Worm (Caenorhabditis elegans) whole organism, L4 larva: Measurements from ENCODE around the gene bus-1.
A peak's percentile ranks its signal among the peaks of the same experiment; 100 is the strongest.

Experiments used
- R02D3.7 ChIP-seq: fragments of 150-350 bp; sonication (generic microtip); optimal IDR thresholded peaks from 3 replicates; lab custom pipeline; 2014; ENCODE audit warnings: missing biosample characterization, missing genetic modification characterization
- T20F7.1 ChIP-seq: fragments of 200-800 bp; sonication (Bioruptor generic); optimal IDR thresholded peaks from 2 replicates; lab custom pipeline; 2018; ENCODE audit warnings: mild to moderate bottlenecking, missing genetic modification characterization, missing compliant biosample characterization
- Y48G9A.11 ChIP-seq: fragments of 200-800 bp; sonication (Bioruptor generic); IDR thresholded peaks from 2 replicates; pipeline ENCODE4 v1.3.6; 2022; ENCODE audit warnings: missing genetic modification reagents, missing genetic modification characterization, missing compliant biosample characterization
- Y5F2A.4 ChIP-seq: fragments of 200-800 bp; sonication (Bioruptor generic); optimal IDR thresholded peaks from 2 replicates; lab custom pipeline; 2018; ENCODE audit warnings: mild to moderate bottlenecking, missing genetic modification characterization, missing compliant biosample characterization
- ZK546.5 ChIP-seq, 2 experiments: sonication (generic microtip); optimal IDR thresholded peaks; 2 replicates each; lab custom pipeline; 2017; ENCODE audit warnings: missing biosample characterization in 2 of 2, missing genetic modification characterization in 2 of 2
- aha-1 ChIP-seq: fragments of 150-350 bp; peaks from one replicate; lab custom pipeline; 2014; ENCODE audit warnings: missing biosample characterization, missing genetic modification characterization
- aly-2 ChIP-seq: sonication (generic microtip); optimal IDR thresholded peaks from 2 replicates; lab custom pipeline; 2018; ENCODE audit warnings: missing biosample characterization, missing genetic modification characterization
- ama-1 ChIP-seq: fragments of 150-350 bp; optimal IDR thresholded peaks from 2 replicates; lab custom pipeline; 2014; ENCODE audit warnings: inconsistent platforms, mixed read lengths
- ceh-28 ChIP-seq: fragments of 150-350 bp; optimal IDR thresholded peaks from 2 replicates; lab custom pipeline; 2014; ENCODE audit warnings: missing biosample characterization, missing genetic modification reagents, missing genetic modification characterization
- daf-16 ChIP-seq, 3 experiments: sonication (generic microtip); optimal IDR thresholded peaks; 2 replicates each; lab custom pipeline; 2016 to 2017; ENCODE audit warnings: missing genetic modification characterization in 3 of 3, missing genetic modification reagents in 3 of 3, mild to moderate bottlenecking in 2 of 3, missing compliant biosample characterization in 2 of 3, missing biosample characterization in 1 of 3, moderate library complexity in 1 of 3
- daf-19 ChIP-seq: fragments of 200-800 bp; sonication (Bioruptor generic); conservative IDR thresholded peaks from 2 replicates; pipeline ENCODE4 v1.3.6; 2022; ENCODE audit warnings: missing genetic modification characterization, missing compliant biosample characterization
- dmd-6 ChIP-seq: fragments of 200-800 bp; sonication (Bioruptor generic); IDR thresholded peaks from 2 replicates; pipeline ENCODE4 v1.3.6; 2022; ENCODE audit warnings: missing genetic modification reagents, missing genetic modification characterization, missing compliant biosample characterization
- dmd-9 ChIP-seq: fragments of 200-800 bp; sonication (Bioruptor generic); IDR thresholded peaks from 2 replicates; pipeline ENCODE4 v1.3.6; 2022; ENCODE audit warnings: missing genetic modification reagents, missing genetic modification characterization, missing compliant biosample characterization
- dve-1 ChIP-seq: sonication (generic microtip); optimal IDR thresholded peaks from 2 replicates; lab custom pipeline; 2017; ENCODE audit warnings: antibody characterized with exemption, mild to moderate bottlenecking, missing genetic modification characterization, missing compliant biosample characterization; ENCODE audit not compliant: insufficient read depth
- hlh-11 ChIP-seq: fragments of 200-800 bp; sonication (Bioruptor generic); optimal IDR thresholded peaks from 2 replicates; lab custom pipeline; 2018; ENCODE audit warnings: mild to moderate bottlenecking, missing genetic modification characterization, missing compliant biosample characterization
- lin-29 ChIP-seq: fragments of 200-800 bp; sonication (Bioruptor generic); IDR thresholded peaks from 2 replicates; pipeline ENCODE4 v1.3.6; 2022; ENCODE audit warnings: missing genetic modification reagents, missing genetic modification characterization, missing compliant biosample characterization
- lsy-2 ChIP-seq, 2 experiments: fragments of 150-350 bp in 1 of 2; sonication (generic microtip) in 1 of 2; optimal IDR thresholded peaks; 2 replicates each; lab custom pipeline; 2014 to 2017; ENCODE audit warnings: missing biosample characterization in 2 of 2, missing genetic modification characterization in 2 of 2
- madf-9 ChIP-seq: fragments of 200-800 bp; sonication (Bioruptor generic); conservative IDR thresholded peaks from 2 replicates; pipeline ENCODE4 v1.3.6; 2022; ENCODE audit warnings: missing genetic modification reagents, missing genetic modification characterization, missing compliant biosample characterization
- mep-1 ChIP-seq: fragments of 150-350 bp; sonication (generic microtip); optimal IDR thresholded peaks from 3 replicates; lab custom pipeline; 2014; ENCODE audit warnings: missing biosample characterization, missing genetic modification characterization
- mxl-2 ChIP-seq: fragments of 200-800 bp; sonication (Bioruptor generic); conservative IDR thresholded peaks from 2 replicates; pipeline ENCODE4 v1.3.6; 2022; ENCODE audit warnings: missing genetic modification reagents, missing genetic modification characterization, missing compliant biosample characterization
- nhr-28 ChIP-seq: fragments of 150-350 bp; optimal IDR thresholded peaks from 2 replicates; lab custom pipeline; 2014; ENCODE audit warnings: missing biosample characterization, missing genetic modification characterization
- nhr-48 ChIP-seq: sonication (generic microtip); optimal IDR thresholded peaks from 2 replicates; lab custom pipeline; 2016; ENCODE audit warnings: mild to moderate bottlenecking, missing genetic modification characterization, missing compliant biosample characterization
- nhr-6 ChIP-seq: fragments of 150-350 bp; optimal IDR thresholded peaks from 2 replicates; lab custom pipeline; 2014; ENCODE audit warnings: missing biosample characterization, missing genetic modification characterization
- nhr-77 ChIP-seq: fragments of 150-350 bp; optimal IDR thresholded peaks from 2 replicates; lab custom pipeline; 2014; ENCODE audit warnings: missing biosample characterization, missing genetic modification characterization
- pqm-1 ChIP-seq: sonication (generic microtip); optimal IDR thresholded peaks from 2 replicates; lab custom pipeline; 2017; ENCODE audit warnings: missing biosample characterization, missing genetic modification characterization
- saeg-2 ChIP-seq: fragments of 200-800 bp; sonication (Bioruptor generic); IDR thresholded peaks from 2 replicates; pipeline ENCODE4 v1.3.6; 2022; ENCODE audit warnings: missing genetic modification reagents, missing genetic modification characterization, missing compliant biosample characterization
- skn-1 ChIP-seq: fragments of 150-350 bp; optimal IDR thresholded peaks from 2 replicates; lab custom pipeline; 2014; ENCODE audit warnings: missing biosample characterization, missing genetic modification characterization
- tag-97 ChIP-seq: fragments of 200-800 bp; sonication (Bioruptor generic); IDR thresholded peaks from 2 replicates; pipeline ENCODE4 v1.3.6; 2022; ENCODE audit warnings: missing genetic modification characterization, missing compliant biosample characterization
- tra-1 ChIP-seq: fragments of 200-800 bp; sonication (Bioruptor generic); IDR thresholded peaks from 2 replicates; pipeline ENCODE4 v1.3.6; 2022; ENCODE audit warnings: missing genetic modification reagents, missing genetic modification characterization, missing compliant biosample characterization
- unc-39 ChIP-seq: sonication (generic microtip); optimal IDR thresholded peaks from 2 replicates; lab custom pipeline; 2017; ENCODE audit warnings: missing biosample characterization, missing genetic modification characterization
- unc-62 ChIP-seq, 3 experiments: fragments of 150-350 bp in 1 of 3; sonication (generic microtip); optimal IDR thresholded peaks in 2 of 3; peaks in 1 of 3; 1 replicate in 1 of 3; 2 replicates in 2 of 3; lab custom pipeline; 2014 to 2017; ENCODE audit warnings: missing biosample characterization in 3 of 3, missing genetic modification characterization in 3 of 3, missing genetic modification reagents in 3 of 3, missing genotype in 1 of 3
- zag-1 ChIP-seq: fragments of 150-350 bp; optimal IDR thresholded peaks from 2 replicates; lab custom pipeline; 2014; ENCODE audit warnings: missing biosample characterization, missing genetic modification characterization
- ztf-7 ChIP-seq: fragments of 150-350 bp; optimal IDR thresholded peaks from 2 replicates; lab custom pipeline; 2014; ENCODE audit warnings: missing biosample characterization, missing genetic modification characterization

The bus-1 gene

DNA sequence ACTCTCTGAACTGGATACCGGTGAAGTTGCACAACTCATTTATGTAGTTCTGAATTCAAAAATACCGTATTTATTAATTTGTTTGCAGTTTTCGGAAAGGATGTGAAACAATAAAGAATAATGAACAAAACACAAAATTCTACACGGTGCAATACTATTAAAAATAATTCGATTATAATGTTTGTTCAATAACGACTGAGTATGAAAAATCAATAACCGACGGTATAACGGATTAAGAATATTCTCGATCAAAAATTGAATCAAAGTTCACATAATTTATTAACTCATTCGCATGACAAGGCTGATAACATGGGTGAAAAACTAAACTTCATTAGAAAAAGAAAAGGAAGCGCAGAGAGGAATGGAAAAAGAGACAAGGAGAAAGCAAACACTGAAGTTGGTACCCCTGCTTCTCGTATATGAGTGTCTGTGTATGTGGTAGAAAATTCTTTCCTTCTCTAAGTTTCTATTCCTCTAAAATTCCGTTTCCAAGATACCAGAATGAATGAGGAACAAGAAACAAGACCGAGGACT lies 49.7 kb downstream of the bus-1 start, which contains the start of gene nhr-143:
Gene nhr-143, minus strand, starts transcription at position 51 of the 534 bp plus-strand sequence.
- TF ChIP-seq hlh-11 (tag; lab: Kevin White, UChicago) = peak; percentile 47
- no peak for TF ChIP-seq ZK546.5 (tag; optimal IDR thresholded peaks at IDR 0.05; lab: Kevin White, UChicago)
- TF ChIP-seq dve-1 = peak; percentile 61
- TF ChIP-seq dmd-6 = peak; percentile 50
- no peak for TF ChIP-seq R02D3.7 (tag; lab: Kevin White, UChicago)
- TF ChIP-seq nhr-48 (tag; lab: Kevin White, UChicago) = no peak
- TF ChIP-seq nhr-77 (tag; lab: Kevin White, UChicago) = peak; percentile 31
- TF ChIP-seq unc-62 (GFP tag; optimal IDR thresholded peaks at IDR 0.05 in 1 of 2; lab: Kevin White, UChicago) = peak in 1 of 2 experiments; percentile 10
- TF ChIP-seq unc-62 (tag; optimal IDR thresholded peaks at IDR 0.05; lab: Kevin White, UChicago) = no peak
- no peak for TF ChIP-seq zag-1 (tag; lab: Kevin White, UChicago)
- no peak for TF ChIP-seq tra-1 (GFP tag; lab: Robert Waterston, UW)
- TF ChIP-seq dmd-9 (GFP tag; lab: Robert Waterston, UW) = no peak
- TF ChIP-seq tag-97 = no peak
- peak in 1 of 2 experiments; percentile 17 for TF ChIP-seq lsy-2 (tag; optimal IDR thresholded peaks at IDR 0.05; lab: Kevin White, UChicago)
- peak; percentile 41 for TF ChIP-seq pqm-1 (tag; lab: Kevin White, UChicago)
- no peak for TF ChIP-seq Y48G9A.11 (GFP tag; lab: Robert Waterston, UW)
- no peak for TF ChIP-seq Y5F2A.4 (GFP tag; lab: Kevin White, UChicago)
- TF ChIP-seq nhr-28 (tag; lab: Kevin White, UChicago) = peak; percentile 43
- TF ChIP-seq daf-19 (GFP tag; lab: Robert Waterston, UW) = no peak
- no peak for TF ChIP-seq daf-16 (GFP tag; optimal IDR thresholded peaks at IDR 0.05; lab: Kevin White, UChicago)
- TF ChIP-seq daf-16 (tag; optimal IDR thresholded peaks at IDR 0.05; lab: Kevin White, UChicago) = peak; percentile 27
- no peak for TF ChIP-seq T20F7.1
- TF ChIP-seq lin-29 (GFP tag; lab: Robert Waterston, UW) = no peak
- TF ChIP-seq aly-2 (tag; lab: Kevin White, UChicago) = no peak
- no peak for TF ChIP-seq aha-1 (tag; lab: Kevin White, UChicago)
- no peak for TF ChIP-seq ztf-7 (tag; lab: Kevin White, UChicago)
- TF ChIP-seq saeg-2 (GFP tag; lab: Robert Waterston, UW) = no peak
- peak; percentile 11 for TF ChIP-seq mep-1 (tag; lab: Kevin White, UChicago)
- TF ChIP-seq ceh-28 (tag; lab: Kevin White, UChicago) = no peak
- no peak for TF ChIP-seq madf-9 (GFP tag; lab: Robert Waterston, UW)
- TF ChIP-seq mxl-2 (GFP tag; lab: Robert Waterston, UW) = no peak
- TF ChIP-seq nhr-6 (tag; lab: Kevin White, UChicago) = no peak
- TF ChIP-seq unc-39 = no peak
- no peak for TF ChIP-seq ama-1 (lab: Kevin White, UChicago)
- no peak for TF ChIP-seq skn-1 (tag; lab: Kevin White, UChicago)
